Worm (Caenorhabditis elegans) whole organism, young adult: Measurements from ENCODE around the gene spp-12.

Experiments
- B0035.1 ChIP-seq: sonication (generic microtip); optimal IDR thresholded peaks from 2 replicates; lab custom pipeline; 2016; ENCODE audit warnings: missing genetic modification characterization, mild to moderate bottlenecking, missing compliant biosample characterization, missing genotype, missing genetic modification reagents
- B0261.1 ChIP-seq: sonication (generic microtip); optimal IDR thresholded peaks from 2 replicates; lab custom pipeline; 2016; ENCODE audit warnings: mild to moderate bottlenecking, missing genetic modification characterization, moderate library complexity, missing compliant biosample characterization
- B0336.3 ChIP-seq: fragments of 200-800 bp; sonication (Bioruptor generic); IDR thresholded peaks from 2 replicates; pipeline ENCODE4 v1.3.6; 2022; ENCODE audit warnings: missing genetic modification characterization, missing compliant biosample characterization
- C06A6.2 ChIP-seq: fragments of 200-800 bp; sonication (Bioruptor generic); conservative IDR thresholded peaks from 2 replicates; pipeline ENCODE4 v1.3.6; 2022; ENCODE audit warnings: missing genetic modification characterization, missing compliant biosample characterization
- D2030.7 ChIP-seq: fragments of 200-800 bp; sonication (Bioruptor generic); IDR thresholded peaks from 2 replicates; pipeline ENCODE4 v1.3.6; 2022; ENCODE audit warnings: missing genetic modification reagents, missing genetic modification characterization, missing compliant biosample characterization
- F10E7.11 ChIP-seq: sonication (generic microtip); optimal IDR thresholded peaks from 2 replicates; lab custom pipeline; 2017; ENCODE audit warnings: mild to moderate bottlenecking, missing genetic modification characterization, moderate library complexity, missing compliant biosample characterization
- F39B2.1 ChIP-seq: fragments of 200-800 bp; sonication (Bioruptor generic); IDR thresholded peaks from 2 replicates; pipeline ENCODE4 v1.3.6; 2022; ENCODE audit warnings: missing genetic modification reagents, missing genetic modification characterization, missing compliant biosample characterization
- F52B5.7 ChIP-seq: sonication (generic microtip); optimal IDR thresholded peaks from 2 replicates; lab custom pipeline; 2016; ENCODE audit warnings: mild to moderate bottlenecking, missing genetic modification characterization, missing compliant biosample characterization
- F55B11.4 ChIP-seq: sonication (generic microtip); optimal IDR thresholded peaks from 2 replicates; lab custom pipeline; 2016; ENCODE audit warnings: missing compliant biosample characterization, missing genetic modification characterization, borderline replicate concordance; ENCODE audit not compliant: insufficient read depth
- K12H6.12 ChIP-seq: fragments of 200-800 bp; sonication (Bioruptor generic); optimal IDR thresholded peaks from 2 replicates; lab custom pipeline; 2018; ENCODE audit warnings: mild to moderate bottlenecking, missing genetic modification characterization, missing compliant biosample characterization
- akir-1 ChIP-seq: fragments of 200-800 bp; sonication (Bioruptor generic); optimal IDR thresholded peaks from 2 replicates; lab custom pipeline; 2018; ENCODE audit warnings: mild to moderate bottlenecking, missing genetic modification characterization, moderate library complexity, missing compliant biosample characterization
- attf-6 ChIP-seq: fragments of 200-800 bp; sonication (Bioruptor generic); IDR thresholded peaks from 2 replicates; pipeline ENCODE4 v1.3.6; 2022; ENCODE audit warnings: missing genetic modification reagents, missing genetic modification characterization, missing compliant biosample characterization
- ceh-100 ChIP-seq: fragments of 200-800 bp; sonication (Bioruptor generic); IDR thresholded peaks from 2 replicates; pipeline ENCODE4 v1.3.6; 2022; ENCODE audit warnings: missing genetic modification reagents, missing genetic modification characterization, missing compliant biosample characterization
- ceh-27 ChIP-seq: fragments of 200-800 bp; sonication (Bioruptor generic); optimal IDR thresholded peaks from 2 replicates; lab custom pipeline; 2018; ENCODE audit warnings: mild to moderate bottlenecking, missing genetic modification characterization, moderate library complexity, missing compliant biosample characterization
- ceh-58 ChIP-seq: fragments of 200-800 bp; sonication (Bioruptor generic); IDR thresholded peaks from 2 replicates; pipeline ENCODE4 v1.3.6; 2022; ENCODE audit warnings: missing genetic modification characterization, missing compliant biosample characterization
- die-1 ChIP-seq: sonication (generic microtip); optimal IDR thresholded peaks from 2 replicates; lab custom pipeline; 2016; ENCODE audit warnings: missing genotype, mild to moderate bottlenecking, missing genetic modification characterization, missing compliant biosample characterization
- dox-1 ChIP-seq: fragments of 200-800 bp; sonication (Bioruptor generic); IDR thresholded peaks from 2 replicates; pipeline ENCODE4 v1.3.6; 2022; ENCODE audit warnings: missing genetic modification reagents, missing genetic modification characterization, missing compliant biosample characterization
- efl-1 ChIP-seq: fragments of 150-350 bp; optimal IDR thresholded peaks from 2 replicates; lab custom pipeline; 2014; ENCODE audit warnings: missing biosample characterization, missing genetic modification reagents, missing genetic modification characterization
- egl-18 ChIP-seq: fragments of 200-800 bp; sonication (Bioruptor generic); IDR thresholded peaks from 2 replicates; pipeline ENCODE4 v1.3.6; 2022; ENCODE audit warnings: missing genetic modification reagents, missing genetic modification characterization, missing compliant biosample characterization
- egrh-3 ChIP-seq: fragments of 200-800 bp; sonication (Bioruptor generic); IDR thresholded peaks from 2 replicates; pipeline ENCODE4 v1.3.6; 2022; ENCODE audit warnings: missing genetic modification reagents, missing genetic modification characterization, missing compliant biosample characterization
- ets-4 ChIP-seq: fragments of 200-800 bp; sonication (Bioruptor generic); optimal IDR thresholded peaks from 2 replicates; lab custom pipeline; 2018; ENCODE audit warnings: mild to moderate bottlenecking, missing genetic modification characterization, missing compliant biosample characterization
- fkh-3 ChIP-seq: sonication (generic microtip); optimal IDR thresholded peaks from 2 replicates; lab custom pipeline; 2016; ENCODE audit warnings: mild to moderate bottlenecking, missing genetic modification characterization, missing compliant biosample characterization
- him-1 ChIP-seq: sonication (generic microtip); optimal IDR thresholded peaks from 2 replicates; lab custom pipeline; 2016; ENCODE audit warnings: missing genotype, missing genetic modification reagents, missing genetic modification characterization, missing compliant biosample characterization
- hmg-20 ChIP-seq: fragments of 200-800 bp; sonication (Bioruptor generic); IDR thresholded peaks from 2 replicates; pipeline ENCODE4 v1.3.6; 2022; ENCODE audit warnings: missing genetic modification reagents, missing genetic modification characterization, missing compliant biosample characterization
- lag-1 ChIP-seq: fragments of 200-800 bp; sonication (Bioruptor generic); IDR thresholded peaks from 2 replicates; pipeline ENCODE4 v1.3.6; 2022; ENCODE audit warnings: missing genetic modification reagents, missing genetic modification characterization, missing compliant biosample characterization
- lin-35 ChIP-seq, 3 experiments: fragments of 150-350 bp in 2 of 3; sonication (generic microtip) in 1 of 3; optimal IDR thresholded peaks; 2 replicates each; lab custom pipeline; 2014 to 2018; ENCODE audit warnings: missing biosample characterization in 3 of 3, missing genetic modification characterization in 3 of 3, missing genetic modification reagents in 3 of 3
- lin-40 ChIP-seq: sonication (generic microtip); optimal IDR thresholded peaks from 2 replicates; lab custom pipeline; 2016; ENCODE audit warnings: missing genetic modification characterization, mild to moderate bottlenecking, missing compliant biosample characterization, missing genotype, missing genetic modification reagents
- lir-1 ChIP-seq: fragments of 200-800 bp; sonication (Bioruptor generic); conservative IDR thresholded peaks from 2 replicates; pipeline ENCODE4 v1.3.6; 2022; ENCODE audit warnings: missing genetic modification reagents, missing genetic modification characterization, missing compliant biosample characterization
- lsy-27 ChIP-seq: sonication (generic microtip); optimal IDR thresholded peaks from 2 replicates; lab custom pipeline; 2017; ENCODE audit warnings: missing genetic modification characterization, mild to moderate bottlenecking, missing compliant biosample characterization, antibody characterized with exemption, missing genotype, borderline replicate concordance; ENCODE audit not compliant: insufficient read depth
- madf-3 ChIP-seq: fragments of 200-800 bp; sonication (Bioruptor generic); IDR thresholded peaks from 2 replicates; pipeline ENCODE4 v1.3.6; 2022; ENCODE audit warnings: missing genetic modification reagents, missing genetic modification characterization, missing compliant biosample characterization
- mel-28 ChIP-seq: sonication (generic microtip); optimal IDR thresholded peaks from 2 replicates; lab custom pipeline; 2016; ENCODE audit warnings: borderline replicate concordance, mild to moderate bottlenecking, missing genetic modification characterization, missing compliant biosample characterization
- nhr-179 ChIP-seq: sonication (generic microtip); optimal IDR thresholded peaks from 2 replicates; lab custom pipeline; 2016; ENCODE audit warnings: mild to moderate bottlenecking, missing genetic modification characterization, missing compliant biosample characterization
- nhr-27 ChIP-seq: fragments of 200-800 bp; sonication (Bioruptor generic); optimal IDR thresholded peaks from 2 replicates; lab custom pipeline; 2018; ENCODE audit warnings: mild to moderate bottlenecking, missing genetic modification characterization, moderate library complexity, missing compliant biosample characterization
- nhr-80 ChIP-seq: sonication (generic microtip); optimal IDR thresholded peaks from 2 replicates; lab custom pipeline; 2016; ENCODE audit warnings: missing genetic modification characterization, missing compliant biosample characterization
- pha-4 ChIP-seq: fragments of 150-350 bp; sonication (generic microtip); optimal IDR thresholded peaks from 2 replicates; lab custom pipeline; 2014; ENCODE audit warnings: missing biosample characterization, missing genetic modification reagents, missing genetic modification characterization
- rec-8 ChIP-seq, 2 experiments: sonication (generic microtip); optimal IDR thresholded peaks; 2 replicates each; lab custom pipeline; 2016; ENCODE audit warnings: mild to moderate bottlenecking in 2 of 2, missing genetic modification characterization in 2 of 2, missing genetic modification reagents in 2 of 2, missing genotype in 2 of 2, missing biosample characterization in 1 of 2, missing compliant biosample characterization in 1 of 2, moderate library complexity in 1 of 2
- sea-2 ChIP-seq: fragments of 200-800 bp; sonication (Bioruptor generic); IDR thresholded peaks from 2 replicates; pipeline ENCODE4 v1.3.6; 2022; ENCODE audit warnings: missing genetic modification characterization, missing compliant biosample characterization
- snpc-3.4 ChIP-seq: sonication (generic microtip); optimal IDR thresholded peaks from 2 replicates; lab custom pipeline; 2017; ENCODE audit warnings: missing genetic modification characterization, mild to moderate bottlenecking, missing compliant biosample characterization, antibody characterized with exemption, moderate library complexity, missing genotype, missing genetic modification reagents
- snpc-4 ChIP-seq, 5 experiments: fragments of 150-350 bp in 1 of 5; sonication (generic microtip) in 4 of 5; optimal IDR thresholded peaks; 2 replicates each; lab custom pipeline; 2014 to 2018; ENCODE audit warnings: missing genetic modification characterization in 5 of 5, missing biosample characterization in 3 of 5, antibody characterized with exemption in 2 of 5, mild to moderate bottlenecking in 2 of 5, missing compliant biosample characterization in 2 of 5, missing genotype in 2 of 5, moderate library complexity in 2 of 5, missing genetic modification reagents in 1 of 5
- tlf-1 ChIP-seq: fragments of 200-800 bp; sonication (Bioruptor generic); optimal IDR thresholded peaks from 2 replicates; lab custom pipeline; 2018; ENCODE audit warnings: mild to moderate bottlenecking, missing genetic modification characterization, missing compliant biosample characterization
- unc-130 ChIP-seq: sonication (generic microtip); optimal IDR thresholded peaks from 2 replicates; lab custom pipeline; 2016; ENCODE audit warnings: missing genetic modification reagents, missing genetic modification characterization, missing compliant biosample characterization
- zim-3 ChIP-seq: sonication (generic microtip); optimal IDR thresholded peaks from 2 replicates; lab custom pipeline; 2017; ENCODE audit warnings: mild to moderate bottlenecking, missing genetic modification characterization, moderate library complexity, missing compliant biosample characterization
- ztf-25 ChIP-seq: fragments of 200-800 bp; sonication (Bioruptor generic); IDR thresholded peaks from 2 replicates; pipeline ENCODE4 v1.3.6; 2022; ENCODE audit warnings: missing genetic modification reagents, missing genetic modification characterization, missing compliant biosample characterization
- ztf-28 ChIP-seq: fragments of 200-800 bp; sonication (Bioruptor generic); IDR thresholded peaks from 2 replicates; pipeline ENCODE4 v1.3.6; 2022; ENCODE audit warnings: missing genetic modification reagents, missing genetic modification characterization, missing compliant biosample characterization

Gene spp-12

ce11 chrV:13909400-13909799 is 19.8 kb downstream of the spp-12 start, which contains the start of gene C06B3.7 (continued):
- TF ChIP-seq B0035.1 (tag; lab: Kevin White, UChicago) = no peak
- TF ChIP-seq lsy-27 (tag; lab: Kevin White, UChicago) = no peak
- no peak for TF ChIP-seq ceh-100 (GFP tag; lab: Robert Waterston, UW)
- no peak for TF ChIP-seq efl-1 (GFP tag; lab: Kevin White, UChicago)
- TF ChIP-seq egrh-3 (GFP tag; lab: Robert Waterston, UW) = no peak
- no peak for TF ChIP-seq ceh-58
- TF ChIP-seq nhr-80 (tag; lab: Kevin White, UChicago) = peak; percentile 83
- no peak for TF ChIP-seq D2030.7 (GFP tag; lab: Robert Waterston, UW)
- TF ChIP-seq nhr-27 (tag; lab: Kevin White, UChicago) = no peak
- TF ChIP-seq hmg-20 = no peak
- TF ChIP-seq F52B5.7 (tag; lab: Kevin White, UChicago) = no peak
- no peak for TF ChIP-seq attf-6
- TF ChIP-seq dox-1 (GFP tag; lab: Robert Waterston, UW) = no peak
- no peak for TF ChIP-seq F10E7.11 (tag; lab: Kevin White, UChicago)
- TF ChIP-seq snpc-4 (GFP tag; optimal IDR thresholded peaks at IDR 0.05; lab: Kevin White, UChicago) = no peak
- TF ChIP-seq snpc-4 (tag; optimal IDR thresholded peaks at IDR 0.05; lab: Kevin White, UChicago) = peak in 2 of 4 experiments; percentile 1 to 51
- no peak for TF ChIP-seq nhr-179 (tag; lab: Kevin White, UChicago)
- no peak for TF ChIP-seq sea-2 (GFP tag; lab: Robert Waterston, UW)
- no peak for TF ChIP-seq B0336.3 (GFP tag; lab: Robert Waterston, UW)
- peak; percentile 91 for TF ChIP-seq pha-4 (tag; lab: Kevin White, UChicago)
- TF ChIP-seq him-1 (tag; lab: Kevin White, UChicago) = no peak
- TF ChIP-seq tlf-1 = peak; percentile 59
- peak; percentile 65 for TF ChIP-seq K12H6.12
- TF ChIP-seq F39B2.1 (GFP tag; lab: Robert Waterston, UW) = no peak
- TF ChIP-seq ets-4 = no peak
- TF ChIP-seq B0261.1 (tag; lab: Kevin White, UChicago) = no peak
- no peak for TF ChIP-seq fkh-3 (tag; lab: Kevin White, UChicago)
- no peak for TF ChIP-seq unc-130
- no peak for TF ChIP-seq zim-3 (tag; lab: Kevin White, UChicago)
- peak; percentile 4 for TF ChIP-seq ceh-27 (GFP tag; lab: Kevin White, UChicago)
- no peak for TF ChIP-seq egl-18 (GFP tag; lab: Robert Waterston, UW)
- TF ChIP-seq mel-28 = no peak
- TF ChIP-seq ztf-25 (GFP tag; lab: Robert Waterston, UW) = no peak
- no peak for TF ChIP-seq snpc-3.4 (tag; lab: Kevin White, UChicago)
- TF ChIP-seq akir-1 (GFP tag; lab: Kevin White, UChicago) = no peak
- no peak for TF ChIP-seq ztf-28 (GFP tag; lab: Robert Waterston, UW)
- TF ChIP-seq lag-1 = no peak
- TF ChIP-seq die-1 = no peak
- peak; percentile 71 for TF ChIP-seq lin-40 (tag; lab: Kevin White, UChicago)
- TF ChIP-seq lir-1 (GFP tag; lab: Robert Waterston, UW) = peak; percentile 34; the same call in 1 of the 2 replicates
- TF ChIP-seq F55B11.4 (tag; lab: Kevin White, UChicago) = no peak
- no peak for TF ChIP-seq rec-8 (tag; optimal IDR thresholded peaks at IDR 0.05; lab: Kevin White, UChicago)
- TF ChIP-seq madf-3 (GFP tag; lab: Robert Waterston, UW) = 0 out of 2 replicates have a peak, but pooled peaks have one; percentile 2
- TF ChIP-seq C06A6.2 (GFP tag; lab: Robert Waterston, UW) = no peak
- TF ChIP-seq lin-35 (GFP tag; optimal IDR thresholded peaks at IDR 0.05; lab: Kevin White, UChicago) = no peak
